Fruit fly (Drosophila melanogaster) whole organism, embryonic: Measurements from ENCODE around the gene senju.
A peak's percentile ranks its signal among the peaks of the same experiment; 100 is the strongest.

Source experiments
- Antp ChIP-seq: fragments of 200-800 bp; sonication (Bioruptor generic); optimal IDR thresholded peaks from 3 replicates; lab custom pipeline; 2016; ENCODE audit warnings: missing biosample characterization, missing genetic modification characterization
- B-H2 ChIP-seq: fragments of 200-800 bp; sonication (Bioruptor generic); optimal IDR thresholded peaks from 2 replicates; lab custom pipeline; 2018; ENCODE audit warnings: missing biosample characterization, mild to moderate bottlenecking, missing genetic modification characterization
- CG11093 ChIP-seq: fragments of 200-800 bp; sonication (Bioruptor generic); IDR thresholded peaks from 3 replicates; pipeline ENCODE4 v1.3.6; 2022; ENCODE audit warnings: missing biosample characterization, missing genetic modification characterization
- CG12299 ChIP-seq: fragments of 200-800 bp; sonication (Bioruptor generic); optimal IDR thresholded peaks from 2 replicates; lab custom pipeline; 2018; ENCODE audit warnings: missing biosample characterization, mild to moderate bottlenecking, missing genetic modification characterization
- CG1233 ChIP-seq: fragments of 200-800 bp; sonication (Bioruptor generic); optimal IDR thresholded peaks from 4 replicates; lab custom pipeline; 2018; ENCODE audit warnings: missing biosample characterization, mild to moderate bottlenecking, missing genetic modification characterization
- CG15601 ChIP-seq: fragments of 200-800 bp; sonication (Bioruptor generic); optimal IDR thresholded peaks from 3 replicates; lab custom pipeline; 2019; ENCODE audit warnings: missing biosample characterization, mild to moderate bottlenecking, missing genetic modification characterization, moderate library complexity
- CG17359 ChIP-seq: fragments of 200-800 bp; sonication (Bioruptor generic); optimal IDR thresholded peaks from 3 replicates; lab custom pipeline; 2018; ENCODE audit warnings: missing biosample characterization, mild to moderate bottlenecking, missing genetic modification characterization, moderate library complexity
- CG18599 ChIP-seq: fragments of 200-800 bp; sonication (Bioruptor generic); optimal IDR thresholded peaks from 3 replicates; lab custom pipeline; 2017; ENCODE audit warnings: missing biosample characterization, missing genetic modification characterization, mild to moderate bottlenecking, moderate library complexity, missing genetic modification reagents
- CG18764 ChIP-seq: fragments of 200-800 bp; sonication (Bioruptor generic); optimal IDR thresholded peaks from 3 replicates; lab custom pipeline; 2016; ENCODE audit warnings: missing biosample characterization, missing genetic modification characterization
- CG32532 ChIP-seq: fragments of 200-800 bp; sonication (Bioruptor generic); IDR thresholded peaks from 2 replicates; pipeline ENCODE4 v1.3.6; 2022; ENCODE audit warnings: missing biosample characterization, missing genetic modification characterization
- CG32767 ChIP-seq: fragments of 200-800 bp; sonication (Bioruptor generic); IDR thresholded peaks from 2 replicates; pipeline ENCODE4 v1.3.6; 2022; ENCODE audit warnings: missing biosample characterization, missing genetic modification characterization
- CG6175 ChIP-seq: fragments of 200-800 bp; sonication (Bioruptor generic); IDR thresholded peaks from 3 replicates; pipeline ENCODE4 v1.3.6; 2022; ENCODE audit warnings: missing biosample characterization, missing genetic modification characterization
- CG6272 ChIP-seq: fragments of 200-800 bp; sonication (Bioruptor generic); IDR thresholded peaks from 2 replicates; pipeline ENCODE4 v1.3.6; 2022; ENCODE audit warnings: missing biosample characterization, missing genetic modification characterization
- CG6689 ChIP-seq: fragments of 200-800 bp; sonication (Bioruptor generic); IDR thresholded peaks from 2 replicates; pipeline ENCODE4 v1.3.6; 2022; ENCODE audit warnings: missing biosample characterization, missing genetic modification characterization
- CG6813 ChIP-seq: fragments of 200-800 bp; sonication (Bioruptor generic); optimal IDR thresholded peaks from 2 replicates; lab custom pipeline; 2017; ENCODE audit warnings: missing biosample characterization, missing genetic modification characterization, mild to moderate bottlenecking, moderate library complexity, missing genetic modification reagents
- CG6854 ChIP-seq: fragments of 200-800 bp; sonication (Bioruptor generic); optimal IDR thresholded peaks from 3 replicates; lab custom pipeline; 2017; ENCODE audit warnings: missing biosample characterization, mild to moderate bottlenecking, missing genetic modification characterization
- CG7372 ChIP-seq: fragments of 200-800 bp; sonication (Bioruptor generic); IDR thresholded peaks from 2 replicates; pipeline ENCODE4 v1.3.6; 2022; ENCODE audit warnings: missing biosample characterization, missing genetic modification characterization
- CG9437 ChIP-seq: fragments of 200-800 bp; sonication (Bioruptor generic); optimal IDR thresholded peaks from 2 replicates; lab custom pipeline; 2018; ENCODE audit warnings: missing biosample characterization, mild to moderate bottlenecking, missing genetic modification characterization
- D ChIP-seq, 2 experiments: fragments of 200-800 bp in 1 of 2; fragments of >200 bp in 1 of 2; sonication (Bioruptor generic) in 1 of 2; optimal IDR thresholded peaks; 2 replicates in 1 of 2; 3 replicates in 1 of 2; lab custom pipeline; 2017; ENCODE audit warnings: mild to moderate bottlenecking in 1 of 2, missing biosample characterization in 1 of 2, missing genetic modification characterization in 1 of 2, missing genetic modification reagents in 1 of 2
- Dip3 ChIP-seq: fragments of 200-800 bp; sonication (Bioruptor generic); optimal IDR thresholded peaks from 3 replicates; lab custom pipeline; 2016; ENCODE audit warnings: missing biosample characterization, missing genetic modification characterization
- Gug ChIP-seq: fragments of 200-800 bp; sonication (Bioruptor generic); IDR thresholded peaks from 4 replicates; pipeline ENCODE4 v1.3.6; 2022; ENCODE audit warnings: missing biosample characterization, missing genetic modification characterization
- HLH4C ChIP-seq: fragments of 200-800 bp; sonication (Bioruptor generic); IDR thresholded peaks from 3 replicates; pipeline ENCODE4 v1.3.6; 2022; ENCODE audit warnings: missing biosample characterization, missing genetic modification characterization; ENCODE audit not compliant: partially characterized antibody
- Hsf ChIP-seq: fragments of 200-800 bp; sonication (Bioruptor generic); optimal IDR thresholded peaks from 3 replicates; lab custom pipeline; 2016; ENCODE audit warnings: missing biosample characterization, missing genetic modification characterization
- NK7.1 ChIP-seq: fragments of 200-800 bp; sonication (Bioruptor generic); optimal IDR thresholded peaks from 3 replicates; lab custom pipeline; 2016; ENCODE audit warnings: missing biosample characterization, missing genetic modification characterization
- Nf-YA ChIP-seq: fragments of 200-800 bp; sonication (Bioruptor generic); IDR thresholded peaks from 2 replicates; pipeline ENCODE4 v1.3.6; 2022; ENCODE audit warnings: missing biosample characterization, missing genetic modification characterization
- Ptx1 ChIP-seq: fragments of 200-800 bp; sonication (Bioruptor generic); IDR thresholded peaks from 2 replicates; pipeline ENCODE4 v1.3.6; 2022; ENCODE audit warnings: missing biosample characterization, missing genetic modification characterization
- Sox100B ChIP-seq: fragments of 200-800 bp; sonication (Bioruptor generic); optimal IDR thresholded peaks from 3 replicates; lab custom pipeline; 2018; ENCODE audit warnings: missing biosample characterization, mild to moderate bottlenecking, missing genetic modification characterization
- Stat92E ChIP-seq, 3 experiments: fragments of >200 bp in 2 of 3; fragments of 200-800 bp in 1 of 3; sonication (Bioruptor generic) in 1 of 3; optimal IDR thresholded peaks; 2 replicates each; lab custom pipeline; 2017 to 2019; ENCODE audit warnings: missing biosample characterization in 3 of 3, missing genetic modification characterization in 3 of 3, mild to moderate bottlenecking in 1 of 3, moderate library complexity in 1 of 3
- Xrp1 ChIP-seq: fragments of 200-800 bp; sonication (Bioruptor generic); IDR thresholded peaks from 2 replicates; pipeline ENCODE4 v1.3.6; 2022; ENCODE audit warnings: missing biosample characterization, missing genetic modification characterization
- ap ChIP-seq: fragments of 200-800 bp; sonication (Bioruptor generic); IDR thresholded peaks from 2 replicates; pipeline ENCODE4 v1.3.6; 2022; ENCODE audit warnings: missing biosample characterization, missing genetic modification characterization
- ash1 ChIP-seq: fragments of 200-800 bp; sonication (Bioruptor generic); optimal IDR thresholded peaks from 2 replicates; lab custom pipeline; 2018; ENCODE audit warnings: missing biosample characterization, mild to moderate bottlenecking, missing genetic modification characterization
- ato ChIP-seq: fragments of 200-800 bp; sonication (Bioruptor generic); IDR thresholded peaks from 2 replicates; pipeline ENCODE4 v1.3.6; 2022; ENCODE audit warnings: missing biosample characterization, missing genetic modification characterization; ENCODE audit not compliant: partially characterized antibody
- chif ChIP-seq, 2 experiments: fragments of 200-800 bp; sonication (Bioruptor generic); optimal IDR thresholded peaks; 3 replicates each; lab custom pipeline; 2016; ENCODE audit warnings: missing biosample characterization in 2 of 2, missing genetic modification characterization in 2 of 2
- crp ChIP-seq, 2 experiments: fragments of 200-800 bp; sonication (Bioruptor generic); optimal IDR thresholded peaks; 2 replicates in 1 of 2; 3 replicates in 1 of 2; lab custom pipeline; 2017; ENCODE audit warnings: missing biosample characterization in 2 of 2, missing genetic modification characterization in 2 of 2, mild to moderate bottlenecking in 1 of 2, moderate library complexity in 1 of 2
- dmrt11E ChIP-seq: fragments of 200-800 bp; sonication (Bioruptor generic); optimal IDR thresholded peaks from 3 replicates; lab custom pipeline; 2018; ENCODE audit warnings: missing biosample characterization, mild to moderate bottlenecking, missing genetic modification characterization, moderate library complexity
- emc ChIP-seq: fragments of 200-800 bp; sonication (Bioruptor generic); optimal IDR thresholded peaks from 2 replicates; lab custom pipeline; 2016; ENCODE audit warnings: missing biosample characterization, missing genetic modification characterization
- ems ChIP-seq: fragments of 200-800 bp; sonication (Bioruptor generic); optimal IDR thresholded peaks from 3 replicates; lab custom pipeline; 2016; ENCODE audit warnings: missing biosample characterization, missing genetic modification characterization
- ftz-f1 ChIP-seq: fragments of 200-800 bp; sonication (Bioruptor generic); optimal IDR thresholded peaks from 2 replicates; lab custom pipeline; 2016; ENCODE audit warnings: missing biosample characterization, missing genetic modification characterization
- grn ChIP-seq: fragments of 200-800 bp; sonication (Bioruptor generic); optimal IDR thresholded peaks from 3 replicates; lab custom pipeline; 2017; ENCODE audit warnings: missing biosample characterization, missing genetic modification characterization
- hth ChIP-seq: fragments of >200 bp; optimal IDR thresholded peaks from 2 replicates; lab custom pipeline; 2017; ENCODE audit warnings: inconsistent platforms
- org-1 ChIP-seq: fragments of 200-800 bp; sonication (Bioruptor generic); optimal IDR thresholded peaks from 2 replicates; lab custom pipeline; 2017; ENCODE audit warnings: missing biosample characterization, missing genetic modification characterization
- pfk ChIP-seq: fragments of 200-800 bp; sonication (Bioruptor generic); optimal IDR thresholded peaks from 2 replicates; lab custom pipeline; 2018; ENCODE audit warnings: missing biosample characterization, mild to moderate bottlenecking, missing genetic modification characterization, moderate library complexity
- run ChIP-seq: fragments of 200-800 bp; sonication (Bioruptor generic); optimal IDR thresholded peaks from 3 replicates; lab custom pipeline; 2018; ENCODE audit warnings: missing biosample characterization, mild to moderate bottlenecking, missing genetic modification characterization
- sc ChIP-seq, 3 experiments: fragments of >200 bp in 2 of 3; fragments of 200-800 bp in 1 of 3; sonication (Bioruptor generic) in 1 of 3; optimal IDR thresholded peaks; 2 replicates in 2 of 3; 3 replicates in 1 of 3; lab custom pipeline; 2017; ENCODE audit warnings: mild to moderate bottlenecking in 1 of 3, missing biosample characterization in 1 of 3, missing genetic modification characterization in 1 of 3, missing genetic modification reagents in 1 of 3
- so ChIP-seq: fragments of 200-800 bp; sonication (Bioruptor generic); IDR thresholded peaks from 3 replicates; pipeline ENCODE4 v1.3.6; 2022; ENCODE audit warnings: missing biosample characterization, missing genetic modification characterization
- trh ChIP-seq: fragments of 200-800 bp; sonication (Bioruptor generic); optimal IDR thresholded peaks from 2 replicates; lab custom pipeline; 2016; ENCODE audit warnings: missing biosample characterization, missing genetic modification characterization
- yki ChIP-seq: fragments of >200 bp; optimal IDR thresholded peaks from 3 replicates; lab custom pipeline; 2018
- zen ChIP-seq: fragments of 200-800 bp; sonication (Bioruptor generic); optimal IDR thresholded peaks from 3 replicates; lab custom pipeline; 2018; ENCODE audit warnings: missing biosample characterization, mild to moderate bottlenecking, missing genetic modification characterization, moderate library complexity

The senju gene

DNA sequence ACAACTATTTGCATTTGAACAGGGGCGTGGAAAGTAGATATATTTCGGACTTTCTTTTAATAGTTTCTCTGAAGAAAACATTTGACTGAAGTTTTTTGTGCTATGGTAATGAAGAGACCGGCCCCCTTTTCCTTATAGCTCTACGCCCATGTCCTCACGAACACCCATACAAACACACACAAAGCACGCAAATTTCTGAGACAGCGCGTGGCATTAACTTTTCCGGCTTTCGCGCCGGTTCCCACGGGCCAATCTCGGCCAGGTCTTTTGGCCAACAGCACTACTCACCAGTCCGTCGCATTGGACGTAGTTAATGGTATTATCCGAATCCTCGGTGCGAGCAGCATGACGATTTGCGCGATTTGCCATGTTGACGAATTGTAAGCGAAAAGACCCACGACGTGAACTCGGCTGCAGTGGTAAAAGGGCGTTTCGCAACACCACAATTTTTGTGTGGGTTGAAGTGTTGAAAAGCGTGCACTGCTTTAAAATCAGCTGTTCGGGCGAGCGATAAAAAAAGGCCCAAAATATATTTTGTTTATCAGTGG, at the start of gene senju:
Gene senju, plus strand, starts transcription at position 477 of the 548 bp plus-strand sequence.
- TF ChIP-seq run (peak; percentile 61), CG15601 (tag; lab: Kevin White, UChicago) (peak; percentile 45), crp (GFP tag; optimal IDR thresholded peaks at IDR 0.05; lab: Kevin White, UChicago) (peak; percentile 92 to 99), CG6813 (GFP tag; lab: Kevin White, UChicago) (peak; percentile 79), CG17359 (tag; lab: Kevin White, UChicago) (peak; percentile 78), Nf-YA (GFP tag; lab: Robert Waterston, UW) (peak; percentile 39; the same call in 1 of the 2 replicates), sc (optimal IDR thresholded peaks at IDR 0.05; lab: Kevin White, UChicago) (no peak), sc (GFP tag; optimal IDR thresholded peaks at IDR 0.05; lab: Kevin White, UChicago) (peak; percentile 62), org-1 (GFP tag; lab: Kevin White, UChicago) (peak; percentile 85), CG9437 (peak; percentile 70), trh (peak; percentile 21), B-H2 (GFP tag; lab: Kevin White, UChicago) (peak; percentile 88), Xrp1 (peak; percentile 81; the same call in 1 of the 2 replicates), hth (lab: Kevin White, UChicago) (no peak), CG6175 (GFP tag; lab: Robert Waterston, UW) (peak; percentile 52; the same call in 2 of the 3 replicates), CG32767 (GFP tag; lab: Robert Waterston, UW) (peak; percentile 64; the same call in 1 of the 2 replicates), CG12299 (peak; percentile 50), grn (GFP tag; lab: Kevin White, UChicago) (peak; percentile 48), Hsf (GFP tag; lab: Kevin White, UChicago) (peak; percentile 80), zen (tag; lab: Kevin White, UChicago) (peak; percentile 53), CG6689 (GFP tag; lab: Robert Waterston, UW) (peak; percentile 73), CG7372 (0 out of 2 replicates have a peak, but pooled peaks have one; percentile 30), CG6854 (GFP tag; lab: Kevin White, UChicago) (peak; percentile 75), D (optimal IDR thresholded peaks at IDR 0.05; lab: Kevin White, UChicago) (peak; percentile 67), D (GFP tag; optimal IDR thresholded peaks at IDR 0.05; lab: Kevin White, UChicago) (peak; percentile 55), so (GFP tag; lab: Robert Waterston, UW) (peak; percentile 75; the same call in 2 of the 3 replicates), ash1 (GFP tag; lab: Kevin White, UChicago) (peak; percentile 74), yki (lab: Kevin White, UChicago) (no peak), pfk (GFP tag; lab: Kevin White, UChicago) (peak; percentile 75), Dip3 (GFP tag; lab: Kevin White, UChicago) (peak; percentile 63), emc (peak; percentile 78), ems (GFP tag; lab: Kevin White, UChicago) (peak; percentile 80), CG11093 (GFP tag; lab: Robert Waterston, UW) (peak; percentile 61; the same call in 2 of the 3 replicates), CG18764 (GFP tag; lab: Kevin White, UChicago) (peak; percentile 74), CG18599 (GFP tag; lab: Kevin White, UChicago) (peak; percentile 90), Stat92E (GFP tag; optimal IDR thresholded peaks at IDR 0.05; lab: Kevin White, UChicago) (peak in 1 of 3 experiments; percentile 8), HLH4C (GFP tag; lab: Robert Waterston, UW) (0 out of 3 replicates have a peak, but pooled peaks have one; percentile 27), NK7.1 (GFP tag; lab: Kevin White, UChicago) (peak; percentile 81), ato (GFP tag; lab: Robert Waterston, UW) (peak; percentile 66), ftz-f1 (GFP tag; lab: Kevin White, UChicago) (peak; percentile 75), CG32532 (GFP tag; lab: Robert Waterston, UW) (peak; percentile 89), Antp (GFP tag; lab: Kevin White, UChicago) (peak; percentile 90), Gug (GFP tag; lab: Robert Waterston, UW) (peak; percentile 81), ap (peak; percentile 75; the same call in 1 of the 2 replicates), CG1233 (GFP tag; lab: Kevin White, UChicago) (peak; percentile 71), dmrt11E (tag; lab: Kevin White, UChicago) (peak; percentile 69), CG6272 (GFP tag; lab: Robert Waterston, UW) (0 out of 2 replicates have a peak, but pooled peaks have one; percentile 27), Sox100B (GFP tag; lab: Kevin White, UChicago) (peak; percentile 69), Ptx1 (GFP tag; lab: Robert Waterston, UW) (peak; percentile 84), chif (GFP tag; optimal IDR thresholded peaks at IDR 0.05; lab: Kevin White, UChicago) (peak; percentile 82 to 84)
